Worm (Caenorhabditis elegans): ENCODE results near the gene C18B12.4.

The C18B12.4 gene

ce11 chrX:15078276-15078675 is 37.9 kb upstream of the C18B12.4 start:
- TF ChIP-seq aly-1 (tag; optimal IDR thresholded peaks at IDR 0.05) (no peak), hmg-4 (GFP tag; optimal IDR thresholded peaks at IDR 0.05) (no peak), F13C5.2 (tag; optimal IDR thresholded peaks at IDR 0.05) (no peak), sea-1 (GFP tag; conservative IDR thresholded peaks at IDR 0.05) (no peak), flt-1 (GFP tag; IDR thresholded peaks at IDR 0.05) (no peak), scrt-1 (GFP tag; IDR thresholded peaks at IDR 0.05) (no peak), ets-7 (tag; optimal IDR thresholded peaks at IDR 0.05) (no peak), tbx-11 (GFP tag; IDR thresholded peaks at IDR 0.05) (no peak), B0310.2 (tag; optimal IDR thresholded peaks at IDR 0.05) (no peak), ceh-13 (GFP tag; optimal IDR thresholded peaks at IDR 0.05) (no peak), ceh-36 (tag; optimal IDR thresholded peaks at IDR 0.05) (no peak), tra-4 (tag; optimal IDR thresholded peaks at IDR 0.05) (no peak), tbx-37 (GFP tag; conservative IDR thresholded peaks at IDR 0.05) (no peak), pes-1 (GFP tag; IDR thresholded peaks at IDR 0.05) (no peak), ama-1 (optimal IDR thresholded peaks at IDR 0.05) (no peak), hnd-1 (tag; optimal IDR thresholded peaks at IDR 0.05) (no peak)

ce11 chrX:15077597-15078261 is 37.3 kb upstream of the C18B12.4 start, which contains the start of the genes H40L08.8, H40L08.2 and H40L08.7:
TSS of gene H40L08.8 (minus strand) at chrX:15077633.
TSS of gene H40L08.2 (minus strand) at chrX:15077744.
TSS of gene H40L08.7 (minus strand) at chrX:15077744.
- TF ChIP-seq ama-1 (optimal IDR thresholded peaks at IDR 0.05): no peak
- TF ChIP-seq scrt-1 (GFP tag; IDR thresholded peaks at IDR 0.05): no peak
- no peak for TF ChIP-seq hnd-1 (tag; optimal IDR thresholded peaks at IDR 0.05)
- TF ChIP-seq tbx-37 (GFP tag; conservative IDR thresholded peaks at IDR 0.05): no peak
- TF ChIP-seq tra-4 (tag; optimal IDR thresholded peaks at IDR 0.05): no peak
- no peak for TF ChIP-seq ceh-13 (GFP tag; optimal IDR thresholded peaks at IDR 0.05)
- no peak for TF ChIP-seq F13C5.2 (tag; optimal IDR thresholded peaks at IDR 0.05)
- TF ChIP-seq flt-1 (GFP tag; IDR thresholded peaks at IDR 0.05): no peak
- no peak for TF ChIP-seq ceh-36 (tag; optimal IDR thresholded peaks at IDR 0.05)
- TF ChIP-seq hmbx-1 (tag; optimal IDR thresholded peaks at IDR 0.05): no peak
- no peak for TF ChIP-seq hmg-4 (GFP tag; optimal IDR thresholded peaks at IDR 0.05)
- no peak for TF ChIP-seq ets-7 (tag; optimal IDR thresholded peaks at IDR 0.05)
- no peak for TF ChIP-seq B0310.2 (tag; optimal IDR thresholded peaks at IDR 0.05)
- TF ChIP-seq sea-1 (GFP tag; conservative IDR thresholded peaks at IDR 0.05): no peak
- TF ChIP-seq pes-1 (GFP tag; IDR thresholded peaks at IDR 0.05): no peak
- no peak for TF ChIP-seq tbx-11 (GFP tag; IDR thresholded peaks at IDR 0.05)
- no peak for TF ChIP-seq aly-1 (tag; optimal IDR thresholded peaks at IDR 0.05)

- TF ChIP-seq ceh-36 (tag; optimal IDR thresholded peaks at IDR 0.05): no peak
- TF ChIP-seq pes-1 (GFP tag; IDR thresholded peaks at IDR 0.05): no peak
- TF ChIP-seq scrt-1 (GFP tag; IDR thresholded peaks at IDR 0.05): no peak
- no peak for TF ChIP-seq hnd-1 (tag; optimal IDR thresholded peaks at IDR 0.05)
- no peak for TF ChIP-seq ceh-13 (GFP tag; optimal IDR thresholded peaks at IDR 0.05)
- TF ChIP-seq tbx-37 (GFP tag; conservative IDR thresholded peaks at IDR 0.05): no peak
- no peak for TF ChIP-seq aly-1 (tag; optimal IDR thresholded peaks at IDR 0.05)
- TF ChIP-seq ama-1 (optimal IDR thresholded peaks at IDR 0.05): no peak
- TF ChIP-seq tbx-11 (GFP tag; IDR thresholded peaks at IDR 0.05): no peak
- TF ChIP-seq F13C5.2 (tag; optimal IDR thresholded peaks at IDR 0.05): no peak
- TF ChIP-seq ets-7 (tag; optimal IDR thresholded peaks at IDR 0.05): no peak
- no peak for TF ChIP-seq tra-4 (tag; optimal IDR thresholded peaks at IDR 0.05)
- TF ChIP-seq sea-1 (GFP tag; conservative IDR thresholded peaks at IDR 0.05): no peak
Observed at ce11 chrX:15076909-15077308, 36.5 kb upstream of the C18B12.4 start.

- TF ChIP-seq hnd-1 (tag; optimal IDR thresholded peaks at IDR 0.05) (no peak), flt-1 (GFP tag; IDR thresholded peaks at IDR 0.05) (no peak), ceh-13 (GFP tag; optimal IDR thresholded peaks at IDR 0.05) (no peak), ama-1 (optimal IDR thresholded peaks at IDR 0.05) (no peak)
Observed at ce11 chrX:15076042-15076565, 35.7 kb upstream of the C18B12.4 start, which contains the start of the genes H40L08.3 and H40L08.9. TSS of gene H40L08.3 (minus strand) at chrX:15076092. TSS of gene H40L08.9 (minus strand) at chrX:15076480.

ce11 chrX:15075170-15075569 is 34.8 kb upstream of the C18B12.4 start:
- no peak for TF ChIP-seq hnd-1 (tag; optimal IDR thresholded peaks at IDR 0.05)
- no peak for TF ChIP-seq tbx-37 (GFP tag; conservative IDR thresholded peaks at IDR 0.05)
- TF ChIP-seq hmg-4 (GFP tag; optimal IDR thresholded peaks at IDR 0.05): no peak
- no peak for TF ChIP-seq sea-1 (GFP tag; conservative IDR thresholded peaks at IDR 0.05)
- TF ChIP-seq hmbx-1 (tag; optimal IDR thresholded peaks at IDR 0.05): no peak
- TF ChIP-seq F13C5.2 (tag; optimal IDR thresholded peaks at IDR 0.05): no peak
- no peak for TF ChIP-seq ets-7 (tag; optimal IDR thresholded peaks at IDR 0.05)
- no peak for TF ChIP-seq ama-1 (optimal IDR thresholded peaks at IDR 0.05)
- TF ChIP-seq B0310.2 (tag; optimal IDR thresholded peaks at IDR 0.05): no peak
- no peak for TF ChIP-seq tra-4 (tag; optimal IDR thresholded peaks at IDR 0.05)

- TF ChIP-seq hmbx-1 (tag; optimal IDR thresholded peaks at IDR 0.05) (no peak), B0310.2 (tag; optimal IDR thresholded peaks at IDR 0.05) (no peak), F13C5.2 (tag; optimal IDR thresholded peaks at IDR 0.05) (no peak), pes-1 (GFP tag; IDR thresholded peaks at IDR 0.05) (no peak), scrt-1 (GFP tag; IDR thresholded peaks at IDR 0.05) (no peak), hnd-1 (tag; optimal IDR thresholded peaks at IDR 0.05) (no peak), aly-1 (tag; optimal IDR thresholded peaks at IDR 0.05) (no peak), tra-4 (tag; optimal IDR thresholded peaks at IDR 0.05) (no peak)
Observed at ce11 chrX:15073479-15073878, 33.1 kb upstream of the C18B12.4 start.

- no peak for TF ChIP-seq scrt-1 (GFP tag; IDR thresholded peaks at IDR 0.05)
- TF ChIP-seq aly-1 (tag; optimal IDR thresholded peaks at IDR 0.05): no peak
- TF ChIP-seq hmbx-1 (tag; optimal IDR thresholded peaks at IDR 0.05): no peak
- no peak for TF ChIP-seq F13C5.2 (tag; optimal IDR thresholded peaks at IDR 0.05)
- TF ChIP-seq ceh-13 (GFP tag; optimal IDR thresholded peaks at IDR 0.05): no peak
- no peak for TF ChIP-seq B0310.2 (tag; optimal IDR thresholded peaks at IDR 0.05)
- no peak for TF ChIP-seq flt-1 (GFP tag; IDR thresholded peaks at IDR 0.05)
- no peak for TF ChIP-seq hmg-4 (GFP tag; optimal IDR thresholded peaks at IDR 0.05)
- no peak for TF ChIP-seq pes-1 (GFP tag; IDR thresholded peaks at IDR 0.05)
- TF ChIP-seq hnd-1 (tag; optimal IDR thresholded peaks at IDR 0.05): no peak
- TF ChIP-seq tbx-11 (GFP tag; IDR thresholded peaks at IDR 0.05): no peak
- no peak for TF ChIP-seq ama-1 (optimal IDR thresholded peaks at IDR 0.05)
- TF ChIP-seq tra-4 (tag; optimal IDR thresholded peaks at IDR 0.05): no peak
- TF ChIP-seq ceh-36 (tag; optimal IDR thresholded peaks at IDR 0.05): no peak
- TF ChIP-seq ets-7 (tag; optimal IDR thresholded peaks at IDR 0.05): no peak
- no peak for TF ChIP-seq sea-1 (GFP tag; conservative IDR thresholded peaks at IDR 0.05)
Observed at ce11 chrX:15072877-15073276, 32.5 kb upstream of the C18B12.4 start.

Data from whole organism, early embryonic.